Worm (Caenorhabditis elegans): Measurements from ENCODE around the gene perm-2.
A peak's percentile ranks its signal among the peaks of the same experiment; 100 is the strongest.

The perm-2 gene

ce11 chrIV:1120865-1121264 lies 5.7 kb upstream of the perm-2 start:
- TF ChIP-seq scrt-1 (GFP tag; IDR thresholded peaks at IDR 0.05) (no peak), B0310.2 (tag; optimal IDR thresholded peaks at IDR 0.05) (no peak), tra-4 (tag; optimal IDR thresholded peaks at IDR 0.05) (no peak), pes-1 (GFP tag; IDR thresholded peaks at IDR 0.05) (no peak), hnd-1 (tag; optimal IDR thresholded peaks at IDR 0.05) (no peak), hmg-4 (GFP tag; optimal IDR thresholded peaks at IDR 0.05) (no peak), ceh-13 (GFP tag; optimal IDR thresholded peaks at IDR 0.05) (no peak), flt-1 (GFP tag; IDR thresholded peaks at IDR 0.05) (no peak), tbx-37 (GFP tag; conservative IDR thresholded peaks at IDR 0.05) (no peak), ceh-36 (tag; optimal IDR thresholded peaks at IDR 0.05) (no peak), tbx-11 (GFP tag; IDR thresholded peaks at IDR 0.05) (no peak), ets-7 (tag; optimal IDR thresholded peaks at IDR 0.05) (no peak), ama-1 (optimal IDR thresholded peaks at IDR 0.05) (no peak), aly-1 (tag; optimal IDR thresholded peaks at IDR 0.05) (no peak), sea-1 (GFP tag; conservative IDR thresholded peaks at IDR 0.05) (no peak), F13C5.2 (tag; optimal IDR thresholded peaks at IDR 0.05) (no peak), hmbx-1 (tag; optimal IDR thresholded peaks at IDR 0.05) (no peak)

- no peak for TF ChIP-seq ceh-13 (GFP tag; optimal IDR thresholded peaks at IDR 0.05)
- no peak for TF ChIP-seq ceh-36 (tag; optimal IDR thresholded peaks at IDR 0.05)
- no peak for TF ChIP-seq ama-1 (optimal IDR thresholded peaks at IDR 0.05)
- no peak for TF ChIP-seq tra-4 (tag; optimal IDR thresholded peaks at IDR 0.05)
Measured at ce11 chrIV:1121511-1121910, 5.1 kb upstream of the perm-2 start.

ce11 chrIV:1123357-1123756 lies 3.2 kb upstream of the perm-2 start:
- TF ChIP-seq scrt-1 (GFP tag; IDR thresholded peaks at IDR 0.05) (no peak), tra-4 (tag; optimal IDR thresholded peaks at IDR 0.05) (no peak), sea-1 (GFP tag; conservative IDR thresholded peaks at IDR 0.05) (no peak), ceh-36 (tag; optimal IDR thresholded peaks at IDR 0.05) (no peak), F13C5.2 (tag; optimal IDR thresholded peaks at IDR 0.05) (no peak), ets-7 (tag; optimal IDR thresholded peaks at IDR 0.05) (no peak), ceh-13 (GFP tag; optimal IDR thresholded peaks at IDR 0.05) (no peak), tbx-11 (GFP tag; IDR thresholded peaks at IDR 0.05) (no peak), hmg-4 (GFP tag; optimal IDR thresholded peaks at IDR 0.05) (no peak), flt-1 (GFP tag; IDR thresholded peaks at IDR 0.05) (no peak), B0310.2 (tag; optimal IDR thresholded peaks at IDR 0.05) (no peak), hmbx-1 (tag; optimal IDR thresholded peaks at IDR 0.05) (no peak), aly-1 (tag; optimal IDR thresholded peaks at IDR 0.05) (no peak), pes-1 (GFP tag; IDR thresholded peaks at IDR 0.05) (no peak), ama-1 (optimal IDR thresholded peaks at IDR 0.05) (no peak), tbx-37 (GFP tag; conservative IDR thresholded peaks at IDR 0.05) (no peak), hnd-1 (tag; optimal IDR thresholded peaks at IDR 0.05) (no peak)

DNA sequence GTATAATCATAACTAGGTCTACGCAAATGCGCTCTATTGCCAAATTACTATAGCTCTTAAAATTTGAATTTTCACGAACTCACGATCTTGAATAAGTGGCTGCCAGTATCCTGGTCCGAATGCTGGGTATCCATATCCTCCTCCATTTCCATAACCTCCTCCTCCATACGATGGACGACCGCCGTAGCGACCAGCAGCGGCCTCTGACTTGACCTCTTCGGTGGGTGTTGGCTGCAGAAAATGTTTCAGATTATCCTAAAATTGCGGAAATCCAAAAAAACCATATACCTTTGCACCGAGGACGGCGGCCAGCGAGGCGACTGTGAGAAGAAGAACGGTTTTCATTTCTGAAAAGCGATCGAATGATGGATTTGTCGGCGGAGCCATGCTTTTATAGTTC lies 1.8 kb upstream of the perm-2 start, which contains the start of gene perm-4:
Gene perm-4, minus strand, starts transcription at position 367 of the 400 bp plus-strand sequence.
- TF ChIP-seq aly-1 (tag; optimal IDR thresholded peaks at IDR 0.05) (no peak), F13C5.2 (tag; optimal IDR thresholded peaks at IDR 0.05) (no peak), flt-1 (GFP tag; IDR thresholded peaks at IDR 0.05) (no peak), hmbx-1 (tag; optimal IDR thresholded peaks at IDR 0.05) (no peak), ceh-36 (tag; optimal IDR thresholded peaks at IDR 0.05) (no peak), sea-1 (GFP tag; conservative IDR thresholded peaks at IDR 0.05) (no peak), ceh-13 (GFP tag; optimal IDR thresholded peaks at IDR 0.05) (no peak), hmg-4 (GFP tag; optimal IDR thresholded peaks at IDR 0.05) (no peak), ama-1 (optimal IDR thresholded peaks at IDR 0.05) (no peak), hnd-1 (tag; optimal IDR thresholded peaks at IDR 0.05) (no peak), ets-7 (tag; optimal IDR thresholded peaks at IDR 0.05) (no peak), tbx-11 (GFP tag; IDR thresholded peaks at IDR 0.05) (no peak), pes-1 (GFP tag; IDR thresholded peaks at IDR 0.05) (no peak), tra-4 (tag; optimal IDR thresholded peaks at IDR 0.05) (no peak), B0310.2 (tag; optimal IDR thresholded peaks at IDR 0.05) (no peak), tbx-37 (GFP tag; conservative IDR thresholded peaks at IDR 0.05) (no peak)

ce11 chrIV:1127852-1128251 lies 1.3 kb downstream of the perm-2 start:
- no peak for TF ChIP-seq hmg-4 (GFP tag; optimal IDR thresholded peaks at IDR 0.05)
- TF ChIP-seq ceh-13 (GFP tag; optimal IDR thresholded peaks at IDR 0.05): no peak
- peak; percentile 20 for TF ChIP-seq ceh-36 (tag; optimal IDR thresholded peaks at IDR 0.05)

- TF ChIP-seq tbx-37 (GFP tag; conservative IDR thresholded peaks at IDR 0.05): no peak
- TF ChIP-seq ceh-13 (GFP tag; optimal IDR thresholded peaks at IDR 0.05): no peak
- TF ChIP-seq ceh-36 (tag; optimal IDR thresholded peaks at IDR 0.05): no peak
- TF ChIP-seq tra-4 (tag; optimal IDR thresholded peaks at IDR 0.05): no peak
- TF ChIP-seq scrt-1 (GFP tag; IDR thresholded peaks at IDR 0.05): no peak
- no peak for TF ChIP-seq hnd-1 (tag; optimal IDR thresholded peaks at IDR 0.05)
- no peak for TF ChIP-seq F13C5.2 (tag; optimal IDR thresholded peaks at IDR 0.05)
- TF ChIP-seq tbx-11 (GFP tag; IDR thresholded peaks at IDR 0.05): no peak
- TF ChIP-seq sea-1 (GFP tag; conservative IDR thresholded peaks at IDR 0.05): no peak
- TF ChIP-seq flt-1 (GFP tag; IDR thresholded peaks at IDR 0.05): no peak
- TF ChIP-seq hmg-4 (GFP tag; optimal IDR thresholded peaks at IDR 0.05): no peak
- no peak for TF ChIP-seq ets-7 (tag; optimal IDR thresholded peaks at IDR 0.05)
- TF ChIP-seq ama-1 (optimal IDR thresholded peaks at IDR 0.05): no peak
Measured at ce11 chrIV:1136658-1137057, 10.1 kb downstream of the perm-2 start, which contains the start of gene C44B12.6. Gene C44B12.6, minus strand, starts transcription at chrIV:1136758.

ce11 chrIV:1147594-1147993 lies 21.0 kb downstream of the perm-2 start:
- TF ChIP-seq B0310.2 (tag; optimal IDR thresholded peaks at IDR 0.05) (no peak), ceh-13 (GFP tag; optimal IDR thresholded peaks at IDR 0.05) (no peak), ceh-36 (tag; optimal IDR thresholded peaks at IDR 0.05) (no peak), F13C5.2 (tag; optimal IDR thresholded peaks at IDR 0.05) (no peak), pes-1 (GFP tag; IDR thresholded peaks at IDR 0.05) (no peak), sea-1 (GFP tag; conservative IDR thresholded peaks at IDR 0.05) (no peak), ets-7 (tag; optimal IDR thresholded peaks at IDR 0.05) (no peak), tbx-37 (GFP tag; conservative IDR thresholded peaks at IDR 0.05) (no peak), tra-4 (tag; optimal IDR thresholded peaks at IDR 0.05) (no peak)

Data from whole organism, early embryonic.